Fruit fly (Drosophila melanogaster): ENCODE data around the gene JMJD7.

DNA sequence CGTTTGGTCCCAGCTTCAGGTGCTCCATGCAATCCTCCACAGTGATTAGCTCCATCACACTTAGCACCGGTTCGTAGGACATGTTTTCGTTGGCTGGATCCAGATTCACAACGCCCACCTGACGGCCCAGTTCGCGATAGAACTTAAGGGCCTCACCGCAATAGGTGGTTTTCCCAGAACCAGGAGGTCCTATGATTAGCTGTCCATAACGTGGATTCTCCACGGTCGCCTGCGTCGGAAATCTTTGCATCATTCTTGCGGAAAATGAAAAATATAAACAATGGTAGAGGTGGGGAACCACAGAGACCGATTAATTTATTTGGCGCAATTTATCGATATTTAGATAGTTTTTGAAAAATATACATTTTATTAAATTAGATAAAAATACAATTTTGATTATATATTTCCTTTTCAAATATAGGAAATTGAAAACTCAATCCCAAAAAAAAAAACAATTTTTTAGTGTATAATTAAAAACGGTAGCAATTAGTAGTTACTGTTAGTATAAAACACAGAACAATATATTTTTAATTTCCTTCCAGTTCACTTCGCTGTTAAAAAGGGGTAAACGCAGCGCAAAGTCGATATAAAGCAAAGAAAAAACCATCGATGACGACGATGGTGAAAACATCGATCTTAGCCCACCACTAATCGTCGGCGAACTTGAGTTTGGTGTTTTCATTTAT is 37.7 kb downstream of the JMJD7 start, which contains the start of the genes CG10222 and flr:
- TF ChIP-seq tj (GFP tag; optimal IDR thresholded peaks at IDR 0.05) (no peak), CG7045 (GFP tag; optimal IDR thresholded peaks at IDR 0.05) (peak; percentile 26), CG12768 (GFP tag; optimal IDR thresholded peaks at IDR 0.05) (no peak), toe (GFP tag; optimal IDR thresholded peaks at IDR 0.05) (peak; percentile 43), CG33017 (tag; optimal IDR thresholded peaks at IDR 0.05) (no peak), CG7101 (tag; optimal IDR thresholded peaks at IDR 0.05) (peak; percentile 7), kay (GFP tag; ENCODE audit: borderline replicate concordance) (peak; percentile 71), CG1620 (GFP tag; optimal IDR thresholded peaks at IDR 0.05) (no peak), CG11617 (GFP tag; optimal IDR thresholded peaks at IDR 0.05) (peak; percentile 41), cnc (optimal IDR thresholded peaks at IDR 0.05) (no peak), ovo (GFP tag; optimal IDR thresholded peaks at IDR 0.05) (no peak)

Measured in whole organism, adult.